Worm (Caenorhabditis elegans) whole organism, L1 larva: ENCODE measurements around the gene sri-67.

Experiments used
- lin-39 ChIP-seq: fragments of 150-350 bp; optimal IDR thresholded peaks from 2 replicates; lab custom pipeline; 2014; ENCODE audit warnings: missing biosample characterization, missing genetic modification reagents, missing genetic modification characterization
- nhr-12 ChIP-seq: sonication (generic microtip); optimal IDR thresholded peaks from 2 replicates; lab custom pipeline; 2017; ENCODE audit warnings: missing biosample characterization, missing genetic modification characterization

ce11 chrV:20007470-20007869 is 19.7 kb downstream of the sri-67 start, which contains the start of gene Y60A3A.23:
- TF ChIP-seq lin-39 (tag; lab: Kevin White, UChicago), result no peak
- TF ChIP-seq nhr-12 (tag; lab: Kevin White, UChicago), result no peak
